Worm (Caenorhabditis elegans) whole organism, early embryonic: ENCODE results near the gene ddx-23.

Experiments
- F13C5.2 ChIP-seq: sonication (generic microtip); optimal IDR thresholded peaks from 2 replicates; lab custom pipeline; 2017; ENCODE audit warnings: mild to moderate bottlenecking, missing genetic modification characterization, inconsistent platforms, missing compliant biosample characterization
- aly-1 ChIP-seq: sonication (generic microtip); optimal IDR thresholded peaks from 2 replicates; lab custom pipeline; 2016; ENCODE audit warnings: missing genetic modification characterization, missing compliant biosample characterization
- ama-1 ChIP-seq: fragments of 150-350 bp; optimal IDR thresholded peaks from 2 replicates; lab custom pipeline; 2014
- ceh-36 ChIP-seq: sonication (generic microtip); optimal IDR thresholded peaks from 2 replicates; lab custom pipeline; 2016; ENCODE audit warnings: missing genetic modification characterization, inconsistent platforms, missing compliant biosample characterization
- ets-7 ChIP-seq: sonication (generic microtip); optimal IDR thresholded peaks from 2 replicates; lab custom pipeline; 2016; ENCODE audit warnings: missing genotype, missing genetic modification characterization, missing compliant biosample characterization
- flt-1 ChIP-seq: fragments of 200-800 bp; sonication (Bioruptor generic); IDR thresholded peaks from 2 replicates; pipeline ENCODE4 v1.3.6; 2022; ENCODE audit warnings: missing genetic modification characterization, missing compliant biosample characterization
- hmbx-1 ChIP-seq: sonication (generic microtip); optimal IDR thresholded peaks from 2 replicates; lab custom pipeline; 2016; ENCODE audit warnings: mild to moderate bottlenecking, missing genetic modification characterization, missing compliant biosample characterization
- scrt-1 ChIP-seq: fragments of 200-800 bp; sonication (Bioruptor generic); IDR thresholded peaks from 2 replicates; pipeline ENCODE4 v1.3.6; 2022; ENCODE audit warnings: missing genetic modification characterization, missing compliant biosample characterization
- tbx-37 ChIP-seq: fragments of 200-800 bp; sonication (Bioruptor generic); conservative IDR thresholded peaks from 2 replicates; pipeline ENCODE4 v1.3.6; 2022; ENCODE audit warnings: missing genetic modification reagents, missing genetic modification characterization, missing compliant biosample characterization
- tra-4 ChIP-seq: sonication (generic microtip); optimal IDR thresholded peaks from 2 replicates; lab custom pipeline; 2017; ENCODE audit warnings: missing genetic modification characterization, missing compliant biosample characterization

DNA sequence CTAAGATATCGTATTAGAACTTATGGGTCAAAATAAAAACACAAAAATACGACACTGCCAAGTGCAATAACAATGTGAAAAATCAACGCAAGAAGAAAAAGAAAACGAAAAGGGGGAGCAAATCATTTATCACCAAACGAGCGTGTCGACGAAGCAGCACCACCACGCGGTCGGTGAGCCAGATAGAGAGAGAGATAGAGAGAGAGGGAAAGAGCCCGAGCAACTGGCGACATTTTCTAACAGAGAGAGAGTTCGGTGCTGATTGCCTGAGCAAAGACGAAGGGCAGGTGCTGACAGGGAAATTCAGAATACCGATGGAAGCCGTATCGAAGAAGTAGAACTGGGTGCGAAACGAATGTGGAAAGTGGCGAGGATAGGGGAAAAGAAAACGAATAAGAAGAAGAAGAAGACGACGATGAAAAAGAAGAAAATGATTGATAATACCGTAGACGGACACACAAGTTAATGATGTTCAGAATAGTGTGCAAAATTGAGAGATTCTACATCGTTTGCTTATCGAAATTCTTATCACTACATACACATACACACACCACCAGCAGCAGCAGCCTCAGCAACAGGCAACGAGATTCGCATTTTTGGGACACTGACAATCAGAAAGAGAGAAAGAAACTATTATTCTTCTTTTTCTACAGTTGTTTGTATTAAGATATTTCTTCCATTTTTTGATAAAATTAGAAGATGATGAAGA lies 17.8 kb downstream of the ddx-23 start:
- TF ChIP-seq ets-7 (no peak), tra-4 (tag; lab: Kevin White, UChicago) (no peak), hmbx-1 (no peak), ama-1 (lab: Kevin White, UChicago) (no peak), scrt-1 (GFP tag; lab: Robert Waterston, UW) (no peak), F13C5.2 (no peak), ceh-36 (tag; lab: Kevin White, UChicago) (no peak), flt-1 (GFP tag; lab: Robert Waterston, UW) (no peak), tbx-37 (GFP tag; lab: Robert Waterston, UW) (no peak), aly-1 (no peak)
